Fruit fly (Drosophila melanogaster) whole organism, embryonic: ENCODE results near the gene Tsp5D.

Source experiments
- B-H1 ChIP-seq: fragments of 200-800 bp; sonication (Bioruptor generic); IDR thresholded peaks from 3 replicates; pipeline ENCODE4 v1.3.6; 2022; ENCODE audit warnings: missing biosample characterization, missing genetic modification characterization
- CG10366 ChIP-seq: fragments of 200-800 bp; sonication (Bioruptor generic); IDR thresholded peaks from 2 replicates; pipeline ENCODE4 v1.3.6; 2022; ENCODE audit warnings: missing biosample characterization, missing genetic modification characterization
- CG10462 ChIP-seq: fragments of 200-800 bp; sonication (Bioruptor generic); optimal IDR thresholded peaks from 2 replicates; lab custom pipeline; 2016; ENCODE audit warnings: missing biosample characterization, missing genetic modification characterization
- CG10565 ChIP-seq: fragments of 200-800 bp; sonication (Bioruptor generic); optimal IDR thresholded peaks from 3 replicates; lab custom pipeline; 2016; ENCODE audit warnings: missing biosample characterization, mild to moderate bottlenecking, missing genetic modification characterization
- CG10979 ChIP-seq: fragments of 200-800 bp; sonication (Bioruptor generic); optimal IDR thresholded peaks from 2 replicates; lab custom pipeline; 2018; ENCODE audit warnings: missing biosample characterization, mild to moderate bottlenecking, missing genetic modification characterization, moderate library complexity
- CG11247 ChIP-seq: fragments of 200-800 bp; sonication (Bioruptor generic); IDR thresholded peaks from 2 replicates; pipeline ENCODE4 v1.3.6; 2022; ENCODE audit warnings: missing biosample characterization, missing genetic modification characterization
- CG11696 ChIP-seq: fragments of 200-800 bp; sonication (Bioruptor generic); IDR thresholded peaks from 2 replicates; pipeline ENCODE4 v1.3.6; 2022; ENCODE audit warnings: missing biosample characterization, missing genetic modification characterization
- CG11723 ChIP-seq: fragments of 200-800 bp; sonication (Bioruptor generic); optimal IDR thresholded peaks from 2 replicates; lab custom pipeline; 2017; ENCODE audit warnings: missing biosample characterization, mild to moderate bottlenecking, missing genetic modification characterization
- CG12071 ChIP-seq: fragments of 200-800 bp; sonication (Bioruptor generic); optimal IDR thresholded peaks from 3 replicates; lab custom pipeline; 2018; ENCODE audit warnings: missing biosample characterization, mild to moderate bottlenecking, missing genetic modification characterization
- CG12155 ChIP-seq: fragments of 200-800 bp; sonication (Bioruptor generic); optimal IDR thresholded peaks from 3 replicates; lab custom pipeline; 2016; ENCODE audit warnings: missing biosample characterization, missing genetic modification characterization
- CG12219 ChIP-seq: fragments of 200-800 bp; sonication (Bioruptor generic); optimal IDR thresholded peaks from 3 replicates; lab custom pipeline; 2018; ENCODE audit warnings: missing biosample characterization, mild to moderate bottlenecking, missing genetic modification characterization
- CG14050 ChIP-seq: fragments of 200-800 bp; sonication (Bioruptor generic); IDR thresholded peaks from 3 replicates; pipeline ENCODE4 v1.3.6; 2022; ENCODE audit warnings: missing biosample characterization, missing genetic modification characterization
- CG1529 ChIP-seq: fragments of 200-800 bp; sonication (Bioruptor generic); optimal IDR thresholded peaks from 3 replicates; lab custom pipeline; 2018; ENCODE audit warnings: missing biosample characterization, missing genetic modification characterization
- CG2120 ChIP-seq: fragments of 200-800 bp; sonication (Bioruptor generic); optimal IDR thresholded peaks from 3 replicates; lab custom pipeline; 2016; ENCODE audit warnings: missing biosample characterization, missing genetic modification characterization
- CG33557 ChIP-seq: fragments of 200-800 bp; sonication (Bioruptor generic); optimal IDR thresholded peaks from 2 replicates; lab custom pipeline; 2019; ENCODE audit warnings: missing biosample characterization, mild to moderate bottlenecking, missing genetic modification characterization, moderate library complexity
- CG4424 ChIP-seq: fragments of 200-800 bp; sonication (Bioruptor generic); optimal IDR thresholded peaks from 3 replicates; lab custom pipeline; 2016; ENCODE audit warnings: missing biosample characterization, missing genetic modification characterization
- CG4617 ChIP-seq: fragments of 200-800 bp; sonication (Bioruptor generic); optimal IDR thresholded peaks from 3 replicates; lab custom pipeline; 2016; ENCODE audit warnings: missing biosample characterization, missing genetic modification characterization, borderline replicate concordance
- CG5953 ChIP-seq: fragments of 200-800 bp; sonication (Bioruptor generic); IDR thresholded peaks from 2 replicates; pipeline ENCODE4 v1.3.6; 2022; ENCODE audit warnings: missing biosample characterization, missing genetic modification characterization
- CG6765 ChIP-seq: fragments of 200-800 bp; sonication (Bioruptor generic); optimal IDR thresholded peaks from 3 replicates; lab custom pipeline; 2017; ENCODE audit warnings: missing biosample characterization, mild to moderate bottlenecking, missing genetic modification characterization
- CG6813 ChIP-seq: fragments of 200-800 bp; sonication (Bioruptor generic); optimal IDR thresholded peaks from 2 replicates; lab custom pipeline; 2017; ENCODE audit warnings: missing biosample characterization, missing genetic modification characterization, mild to moderate bottlenecking, moderate library complexity, missing genetic modification reagents
- CG7271 ChIP-seq: fragments of 200-800 bp; sonication (Bioruptor generic); optimal IDR thresholded peaks from 2 replicates; lab custom pipeline; 2018; ENCODE audit warnings: missing biosample characterization, mild to moderate bottlenecking, missing genetic modification characterization, moderate library complexity
- CG9797 ChIP-seq: fragments of 200-800 bp; sonication (Bioruptor generic); optimal IDR thresholded peaks from 3 replicates; lab custom pipeline; 2018; ENCODE audit warnings: missing biosample characterization, mild to moderate bottlenecking, missing genetic modification characterization
- CG9817 ChIP-seq: fragments of 200-800 bp; sonication (Bioruptor generic); optimal IDR thresholded peaks from 2 replicates; lab custom pipeline; 2018; ENCODE audit warnings: missing biosample characterization, mild to moderate bottlenecking, missing genetic modification characterization, moderate library complexity
- CTCF ChIP-seq: fragments of 200-800 bp; sonication (Bioruptor generic); optimal IDR thresholded peaks from 2 replicates; lab custom pipeline; 2017; ENCODE audit warnings: missing biosample characterization, mild to moderate bottlenecking, missing genetic modification characterization, moderate library complexity
- Camta ChIP-seq: fragments of 200-800 bp; sonication (Bioruptor generic); optimal IDR thresholded peaks from 2 replicates; lab custom pipeline; 2016; ENCODE audit warnings: missing biosample characterization, missing genetic modification characterization
- Gug ChIP-seq: fragments of 200-800 bp; sonication (Bioruptor generic); IDR thresholded peaks from 4 replicates; pipeline ENCODE4 v1.3.6; 2022; ENCODE audit warnings: missing biosample characterization, missing genetic modification characterization
- H2.0 ChIP-seq: fragments of 200-800 bp; sonication (Bioruptor generic); IDR thresholded peaks from 2 replicates; pipeline ENCODE4 v1.3.6; 2022; ENCODE audit warnings: missing biosample characterization, missing genetic modification characterization
- Hr39 ChIP-seq: fragments of >200 bp; optimal IDR thresholded peaks from 2 replicates; lab custom pipeline; 2017
- MESR4 ChIP-seq: fragments of 200-800 bp; sonication (Bioruptor generic); optimal IDR thresholded peaks from 2 replicates; lab custom pipeline; 2018; ENCODE audit warnings: missing biosample characterization, mild to moderate bottlenecking, missing genetic modification characterization, moderate library complexity
- Max ChIP-seq: fragments of 200-800 bp; sonication (Bioruptor generic); optimal IDR thresholded peaks from 2 replicates; lab custom pipeline; 2016; ENCODE audit warnings: missing biosample characterization, mild to moderate bottlenecking, missing genetic modification characterization
- Med ChIP-seq: fragments of 200-800 bp; sonication (Bioruptor generic); peaks from one replicate; lab custom pipeline; 2016; ENCODE audit warnings: missing biosample characterization, missing genetic modification characterization, mild to moderate bottlenecking, inconsistent platforms, moderate library complexity
- Opbp ChIP-seq: fragments of 200-800 bp; sonication (Bioruptor generic); IDR thresholded peaks from 3 replicates; pipeline ENCODE4 v1.3.6; 2022; ENCODE audit warnings: missing biosample characterization, missing genetic modification characterization; ENCODE audit not compliant: partially characterized antibody
- Sry-δ ChIP-seq: fragments of 200-800 bp; sonication (Bioruptor generic); optimal IDR thresholded peaks from 2 replicates; lab custom pipeline; 2016; ENCODE audit warnings: missing biosample characterization, missing genetic modification characterization
- Trl ChIP-seq, 3 experiments: fragments of >200 bp in 2 of 3; fragments of 200-800 bp in 1 of 3; sonication (Bioruptor generic) in 1 of 3; optimal IDR thresholded peaks; 2 replicates in 1 of 3; 3 replicates in 2 of 3; lab custom pipeline; 2016 to 2017; ENCODE audit warnings: missing biosample characterization in 1 of 3, missing genetic modification characterization in 1 of 3
- ash1 ChIP-seq: fragments of 200-800 bp; sonication (Bioruptor generic); optimal IDR thresholded peaks from 2 replicates; lab custom pipeline; 2018; ENCODE audit warnings: missing biosample characterization, mild to moderate bottlenecking, missing genetic modification characterization
- bsh ChIP-seq, 2 experiments: fragments of 200-800 bp; sonication (Bioruptor generic); optimal IDR thresholded peaks; 2 replicates each; lab custom pipeline; 2017 to 2018; ENCODE audit warnings: mild to moderate bottlenecking in 2 of 2, missing biosample characterization in 2 of 2, missing genetic modification characterization in 2 of 2, moderate library complexity in 1 of 2
- chinmo ChIP-seq: fragments of 200-800 bp; sonication (Bioruptor generic); IDR thresholded peaks from 4 replicates; pipeline ENCODE4 v1.3.6; 2022; ENCODE audit warnings: missing biosample characterization, missing genetic modification characterization; ENCODE audit not compliant: partially characterized antibody
- chn ChIP-seq: fragments of 200-800 bp; sonication (Bioruptor generic); optimal IDR thresholded peaks from 2 replicates; lab custom pipeline; 2016; ENCODE audit warnings: missing biosample characterization, missing genetic modification characterization
- exex ChIP-seq: fragments of 200-800 bp; sonication (Bioruptor generic); optimal IDR thresholded peaks from 4 replicates; lab custom pipeline; 2018; ENCODE audit warnings: missing biosample characterization, mild to moderate bottlenecking, missing genetic modification characterization, moderate library complexity
- maf-S ChIP-seq: fragments of 200-800 bp; sonication (Bioruptor generic); optimal IDR thresholded peaks from 2 replicates; lab custom pipeline; 2016; ENCODE audit warnings: missing biosample characterization, missing genetic modification characterization
- phol ChIP-seq: fragments of 200-800 bp; sonication (Bioruptor generic); optimal IDR thresholded peaks from 3 replicates; lab custom pipeline; 2018; ENCODE audit warnings: missing biosample characterization, mild to moderate bottlenecking, missing genetic modification characterization, moderate library complexity
- shn ChIP-seq: fragments of 200-800 bp; sonication (Bioruptor generic); optimal IDR thresholded peaks from 3 replicates; lab custom pipeline; 2016; ENCODE audit warnings: missing biosample characterization, missing genetic modification characterization
- tap ChIP-seq: fragments of 200-800 bp; optimal IDR thresholded peaks from 3 replicates; lab custom pipeline; 2019; ENCODE audit warnings: missing biosample characterization, mild to moderate bottlenecking, missing genetic modification characterization, moderate library complexity
- tgo ChIP-seq: fragments of 200-800 bp; sonication (Bioruptor generic); IDR thresholded peaks from 3 replicates; pipeline ENCODE4 v1.3.6; 2022; ENCODE audit warnings: missing biosample characterization, missing genetic modification characterization
- tio ChIP-seq: fragments of 200-800 bp; sonication (Bioruptor generic); optimal IDR thresholded peaks from 2 replicates; lab custom pipeline; 2017; ENCODE audit warnings: missing biosample characterization, missing genetic modification characterization, inconsistent platforms
- trem ChIP-seq: fragments of 200-800 bp; optimal IDR thresholded peaks from 3 replicates; lab custom pipeline; 2019; ENCODE audit warnings: missing biosample characterization, mild to moderate bottlenecking, missing genetic modification characterization, moderate library complexity
- ttk ChIP-seq: fragments of 200-800 bp; sonication (Bioruptor generic); IDR thresholded peaks from 2 replicates; pipeline ENCODE4 v2.1.2; 2022; ENCODE audit warnings: missing biosample characterization, missing genetic modification characterization
- unc-4 ChIP-seq: fragments of 200-800 bp; sonication (Bioruptor generic); IDR thresholded peaks from 2 replicates; pipeline ENCODE4 v1.3.6; 2022; ENCODE audit warnings: missing biosample characterization, missing genetic modification characterization; ENCODE audit not compliant: partially characterized antibody
- unpg ChIP-seq: fragments of 200-800 bp; sonication (Bioruptor generic); optimal IDR thresholded peaks from 3 replicates; lab custom pipeline; 2018; ENCODE audit warnings: missing biosample characterization, mild to moderate bottlenecking, missing genetic modification characterization, moderate library complexity
- wor ChIP-seq: fragments of 200-800 bp; sonication (Bioruptor generic); IDR thresholded peaks from 2 replicates; pipeline ENCODE4 v1.3.6; 2022; ENCODE audit warnings: missing biosample characterization, missing genetic modification characterization

Gene Tsp5D

dm6 chrX:6037180-6037946, 37.3 kb downstream of the Tsp5D start, which contains the start of the genes rux and MCTS1 (continued):
- peak; percentile 59 for TF ChIP-seq phol (tag; lab: Kevin White, UChicago)
- peak; percentile 90 for TF ChIP-seq Opbp (GFP tag; lab: Robert Waterston, UW)
- TF ChIP-seq CG11723 (GFP tag; lab: Kevin White, UChicago) = no peak
- no peak for TF ChIP-seq B-H1 (GFP tag; lab: Robert Waterston, UW)
- TF ChIP-seq CG33557 (GFP tag; lab: Kevin White, UChicago) = no peak
- no peak for TF ChIP-seq CG7271
- no peak for TF ChIP-seq CG6813 (GFP tag; lab: Kevin White, UChicago)
- no peak for TF ChIP-seq CG12219
- TF ChIP-seq MESR4 (GFP tag; lab: Kevin White, UChicago) = peak; percentile 44
- peak; percentile 42 for TF ChIP-seq chn
- no peak for TF ChIP-seq CG11696
- TF ChIP-seq CG12071 = no peak
- no peak for TF ChIP-seq CG14050 (GFP tag; lab: Robert Waterston, UW)
- peak; percentile 48 for TF ChIP-seq CG4617 (GFP tag; lab: Kevin White, UChicago)
- TF ChIP-seq chinmo (GFP tag; lab: Robert Waterston, UW) = peak; percentile 89
- no peak for TF ChIP-seq exex (tag; lab: Kevin White, UChicago)
- peak; percentile 42 for TF ChIP-seq tio (GFP tag; lab: Kevin White, UChicago)
- TF ChIP-seq ash1 (GFP tag; lab: Kevin White, UChicago) = no peak
- no peak for TF ChIP-seq H2.0 (GFP tag; lab: Robert Waterston, UW)
- TF ChIP-seq Med (GFP tag; lab: Kevin White, UChicago) = peak; percentile 87
- TF ChIP-seq CG5953 (GFP tag; lab: Robert Waterston, UW) = no peak
- peak; percentile 19 for TF ChIP-seq CG9817 (tag; lab: Kevin White, UChicago)
- peak; percentile 89 for TF ChIP-seq Sry-δ
- TF ChIP-seq CG4424 = peak; percentile 17
- no peak for TF ChIP-seq shn (GFP tag; lab: Kevin White, UChicago)
- TF ChIP-seq tap (tag; lab: Kevin White, UChicago) = no peak
- no peak for TF ChIP-seq unpg
- no peak for TF ChIP-seq Max (GFP tag; lab: Kevin White, UChicago)
- no peak for TF ChIP-seq bsh (GFP tag; optimal IDR thresholded peaks at IDR 0.05; lab: Kevin White, UChicago)
- no peak for TF ChIP-seq CG10366 (GFP tag; lab: Robert Waterston, UW)
- TF ChIP-seq CG10462 (GFP tag; lab: Kevin White, UChicago) = no peak
- no peak for TF ChIP-seq Trl (optimal IDR thresholded peaks at IDR 0.05; lab: Kevin White, UChicago)
- peak; percentile 39 for TF ChIP-seq Trl (GFP tag; optimal IDR thresholded peaks at IDR 0.05; lab: Kevin White, UChicago)
- TF ChIP-seq wor = no peak
- TF ChIP-seq CG10565 (GFP tag; lab: Kevin White, UChicago) = no peak
- TF ChIP-seq CTCF (GFP tag; lab: Kevin White, UChicago) = no peak
- peak; percentile 32 for TF ChIP-seq Camta (GFP tag; lab: Kevin White, UChicago)
- peak; percentile 80 for TF ChIP-seq CG9797
- TF ChIP-seq Hr39 = no peak
- TF ChIP-seq CG6765 (GFP tag; lab: Kevin White, UChicago) = no peak
- TF ChIP-seq CG12155 (GFP tag; lab: Kevin White, UChicago) = peak; percentile 29
- TF ChIP-seq CG10979 (tag; lab: Kevin White, UChicago) = no peak
- TF ChIP-seq CG11247 = peak; percentile 55; the same call in 1 of the 2 replicates
- TF ChIP-seq ttk (GFP tag; lab: Robert Waterston, UW) = no peak
- peak; percentile 56 for TF ChIP-seq CG2120 (GFP tag; lab: Kevin White, UChicago)
- no peak for TF ChIP-seq tgo (GFP tag; lab: Robert Waterston, UW)
- TF ChIP-seq Gug (GFP tag; lab: Robert Waterston, UW) = peak; percentile 56; the same call in 2 of the 4 replicates
- TF ChIP-seq unc-4 (GFP tag; lab: Robert Waterston, UW) = peak; percentile 82
- peak; percentile 65 for TF ChIP-seq trem (tag; lab: Kevin White, UChicago)
- no peak for TF ChIP-seq CG1529 (GFP tag; lab: Kevin White, UChicago)
- TF ChIP-seq maf-S (GFP tag; lab: Kevin White, UChicago) = no peak
